Fruit fly (Drosophila melanogaster): ENCODE results near the gene CG7692.
A peak's percentile ranks its signal among the peaks of the same experiment; 100 is the strongest.

CG7692 gene

DNA sequence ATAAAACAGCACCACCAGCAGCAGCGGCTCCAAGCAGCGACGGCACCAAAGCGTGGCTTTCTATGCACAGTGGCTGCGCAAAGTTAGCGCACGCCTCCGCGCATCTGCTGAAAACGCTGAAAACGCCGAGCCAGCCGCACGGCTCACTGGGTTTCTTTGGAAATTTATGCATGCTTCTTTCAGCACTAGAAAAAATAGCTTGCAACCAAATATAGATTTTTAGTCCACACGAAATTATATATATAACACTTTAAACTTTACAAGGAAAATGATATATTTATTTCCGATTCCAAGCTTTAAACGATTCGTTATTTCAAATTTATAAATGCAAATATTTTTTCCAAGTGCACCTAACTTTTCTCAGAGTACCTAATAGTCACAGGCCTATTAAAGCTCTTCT, 53.0 kb downstream of the CG7692 start (continued):
- TF ChIP-seq zen2 (GFP tag; IDR thresholded peaks at IDR 0.05; ENCODE audit: partially characterized antibody), result no peak
- TF ChIP-seq Meics (GFP tag; optimal IDR thresholded peaks at IDR 0.05), result peak; percentile 29
- peak; percentile 17 for TF ChIP-seq Fer1 (GFP tag; optimal IDR thresholded peaks at IDR 0.05)
- no peak for TF ChIP-seq dimm (GFP tag; IDR thresholded peaks at IDR 0.05)
- no peak for TF ChIP-seq CG18599 (GFP tag; optimal IDR thresholded peaks at IDR 0.05)
- TF ChIP-seq NC2β (GFP tag; optimal IDR thresholded peaks at IDR 0.05), result no peak
- TF ChIP-seq CTCF (GFP tag; optimal IDR thresholded peaks at IDR 0.05), result no peak
- TF ChIP-seq HLH4C (GFP tag; IDR thresholded peaks at IDR 0.05; ENCODE audit: partially characterized antibody), result no peak
- no peak for TF ChIP-seq MESR4 (GFP tag; optimal IDR thresholded peaks at IDR 0.05)
- TF ChIP-seq HHEX (GFP tag; optimal IDR thresholded peaks at IDR 0.05), result peak; percentile 28
- TF ChIP-seq Ets97D (GFP tag; optimal IDR thresholded peaks at IDR 0.05), result no peak
- no peak for TF ChIP-seq eve (GFP tag; optimal IDR thresholded peaks at IDR 0.05)
- TF ChIP-seq Hmx (GFP tag; optimal IDR thresholded peaks at IDR 0.05), result no peak
- no peak for TF ChIP-seq tap (tag; optimal IDR thresholded peaks at IDR 0.05)
- peak; percentile 20 for TF ChIP-seq CG8944 (GFP tag; optimal IDR thresholded peaks at IDR 0.05)
- TF ChIP-seq p53 (GFP tag; optimal IDR thresholded peaks at IDR 0.05), result no peak
- no peak for TF ChIP-seq ftz-f1 (GFP tag; optimal IDR thresholded peaks at IDR 0.05)
- peak in 1 of 3 experiments; percentile 63 for TF ChIP-seq lola (GFP tag; optimal IDR thresholded peaks at IDR 0.05)
- TF ChIP-seq lov (optimal IDR thresholded peaks at IDR 0.05), result no peak
- TF ChIP-seq lov (GFP tag; IDR thresholded peaks at IDR 0.05), result no peak
- TF ChIP-seq CG11085 (GFP tag; IDR thresholded peaks at IDR 0.05), result no peak
- peak; percentile 24 for TF ChIP-seq CG16863 (GFP tag; optimal IDR thresholded peaks at IDR 0.05)
- no peak for TF ChIP-seq CG3847 (GFP tag; IDR thresholded peaks at IDR 0.05)
- no peak for TF ChIP-seq CG34224 (GFP tag; IDR thresholded peaks at IDR 0.05; ENCODE audit: partially characterized antibody)
- no peak for TF ChIP-seq CG7357 (GFP tag; IDR thresholded peaks at IDR 0.05)
- TF ChIP-seq bcd (GFP tag; optimal IDR thresholded peaks at IDR 0.05), result peak; percentile 40
- TF ChIP-seq org-1 (GFP tag; optimal IDR thresholded peaks at IDR 0.05), result peak; percentile 22
- no peak for TF ChIP-seq mam (GFP tag; optimal IDR thresholded peaks at IDR 0.05)
- no peak for TF ChIP-seq tup (GFP tag; optimal IDR thresholded peaks at IDR 0.05)
- peak; percentile 50 for TF ChIP-seq CG12391 (tag; optimal IDR thresholded peaks at IDR 0.05)
- TF ChIP-seq gsb-n (tag; optimal IDR thresholded peaks at IDR 0.05), result peak; percentile 37
- no peak for TF ChIP-seq Hey (tag; optimal IDR thresholded peaks at IDR 0.05)
- peak; percentile 9 for TF ChIP-seq CG6654 (GFP tag; optimal IDR thresholded peaks at IDR 0.05)
- TF ChIP-seq seq (GFP tag; IDR thresholded peaks at IDR 0.05), result 0 out of 2 replicates have a peak, but pooled peaks have one; percentile 18
- TF ChIP-seq unpg (GFP tag; optimal IDR thresholded peaks at IDR 0.05), result peak; percentile 43
- TF ChIP-seq Deaf1 (tag; optimal IDR thresholded peaks at IDR 0.05), result no peak
- no peak for TF ChIP-seq Scr (GFP tag; IDR thresholded peaks at IDR 0.05; ENCODE audit: partially characterized antibody)
- no peak for TF ChIP-seq nerfin-2 (GFP tag; IDR thresholded peaks at IDR 0.05; ENCODE audit: partially characterized antibody)
- TF ChIP-seq az2 (GFP tag; optimal IDR thresholded peaks at IDR 0.05), result peak; percentile 32
- TF ChIP-seq Sox102F (GFP tag; optimal IDR thresholded peaks at IDR 0.05), result peak; percentile 58
- peak; percentile 36 for TF ChIP-seq CoRest (tag; optimal IDR thresholded peaks at IDR 0.05)
- no peak for TF ChIP-seq Nf-YA (GFP tag; IDR thresholded peaks at IDR 0.05)
- no peak for TF ChIP-seq crc (GFP tag; optimal IDR thresholded peaks at IDR 0.05)
- TF ChIP-seq Fer3 (tag; optimal IDR thresholded peaks at IDR 0.05), result peak; percentile 18
- TF ChIP-seq vfl (GFP tag; optimal IDR thresholded peaks at IDR 0.05), result no peak
- TF ChIP-seq wek (GFP tag; optimal IDR thresholded peaks at IDR 0.05), result no peak
- TF ChIP-seq CG16779 (GFP tag; IDR thresholded peaks at IDR 0.05), result 0 out of 2 replicates have a peak, but pooled peaks have one; percentile 39
- no peak for TF ChIP-seq CG4617 (GFP tag; optimal IDR thresholded peaks at IDR 0.05; ENCODE audit: borderline replicate concordance)
- TF ChIP-seq Ada2b (GFP tag; IDR thresholded peaks at IDR 0.05), result no peak
- no peak; the same call in 1 of the 2 replicates for TF ChIP-seq wor (GFP tag; IDR thresholded peaks at IDR 0.05)
- no peak for TF ChIP-seq luna (GFP tag; optimal IDR thresholded peaks at IDR 0.05)
- TF ChIP-seq CG10565 (GFP tag; optimal IDR thresholded peaks at IDR 0.05), result no peak

Data from whole organism, embryonic.